Worm (Caenorhabditis elegans) whole organism, L4 larva: ENCODE data around the gene C26F1.3.

Source experiments
- ZK546.5 ChIP-seq, 2 experiments: sonication (generic microtip); optimal IDR thresholded peaks; 2 replicates each; lab custom pipeline; 2017; ENCODE audit warnings: missing biosample characterization in 2 of 2, missing genetic modification characterization in 2 of 2
- unc-39 ChIP-seq: sonication (generic microtip); optimal IDR thresholded peaks from 2 replicates; lab custom pipeline; 2017; ENCODE audit warnings: missing biosample characterization, missing genetic modification characterization
- ztf-11 ChIP-seq: fragments of 150-350 bp; optimal IDR thresholded peaks from 2 replicates; lab custom pipeline; 2014; ENCODE audit warnings: missing biosample characterization, missing genetic modification characterization

- TF ChIP-seq ZK546.5 (tag; optimal IDR thresholded peaks at IDR 0.05; lab: Kevin White, UChicago) (no peak), unc-39 (tag; lab: Kevin White, UChicago) (no peak), ztf-11 (tag; lab: Kevin White, UChicago) (no peak)
Observed at ce11 chrV:7735319-7735718, 41.8 kb upstream of the C26F1.3 start, which contains the start of gene srr-10.
